Fruit fly (Drosophila melanogaster): ENCODE measurements around the gene CG31321.

The CG31321 gene

dm6 chr3R:14307972-14308673, 2.0 kb upstream of the CG31321 start:
- no peak for TF ChIP-seq CG4496 (GFP tag; IDR thresholded peaks at IDR 0.05)
- no peak for TF ChIP-seq D1 (tag; optimal IDR thresholded peaks at IDR 0.05)
- no peak for TF ChIP-seq Pif1B (GFP tag; optimal IDR thresholded peaks at IDR 0.05)
- TF ChIP-seq Ets98B (GFP tag; IDR thresholded peaks at IDR 0.05) = 0 out of 2 replicates have a peak, but pooled peaks have one; percentile 6
- peak; percentile 2 for TF ChIP-seq CG34367 (tag; optimal IDR thresholded peaks at IDR 0.05)
- TF ChIP-seq CG13204 (GFP tag; optimal IDR thresholded peaks at IDR 0.05) = no peak
- no peak for TF ChIP-seq CG17806 (tag; optimal IDR thresholded peaks at IDR 0.05)

- TF ChIP-seq CG4496 (GFP tag; IDR thresholded peaks at IDR 0.05) = no peak
- TF ChIP-seq rn (GFP tag; IDR thresholded peaks at IDR 0.05) = peak; percentile 25; the same call in 1 of the 2 replicates
- peak; percentile 4 for TF ChIP-seq CG34367 (tag; optimal IDR thresholded peaks at IDR 0.05)
- no peak for TF ChIP-seq D1 (tag; optimal IDR thresholded peaks at IDR 0.05)
- TF ChIP-seq Snoo (tag; optimal IDR thresholded peaks at IDR 0.05) = peak; percentile 37
- TF ChIP-seq CG9948 (tag; optimal IDR thresholded peaks at IDR 0.05) = peak; percentile 41
- TF ChIP-seq CG15710 (tag; optimal IDR thresholded peaks at IDR 0.05) = peak; percentile 40
- TF ChIP-seq CG17806 (tag; optimal IDR thresholded peaks at IDR 0.05) = no peak
- TF ChIP-seq CG8159 (tag; optimal IDR thresholded peaks at IDR 0.05) = peak; percentile 61
- peak; percentile 27 for TF ChIP-seq CG8301 (tag; optimal IDR thresholded peaks at IDR 0.05)
- no peak for TF ChIP-seq gl (tag; optimal IDR thresholded peaks at IDR 0.05)
Measured at dm6 chr3R:14308801-14309217, 1.4 kb upstream of the CG31321 start, which contains the start of gene Polr2I. TSS of gene Polr2I (plus strand) at chr3R:14309089.

dm6 chr3R:14311027-14311426, 865 bp downstream of the CG31321 start:
- no peak for TF ChIP-seq CG34367 (tag; optimal IDR thresholded peaks at IDR 0.05)
- TF ChIP-seq Pif1B (GFP tag; optimal IDR thresholded peaks at IDR 0.05) = no peak
- TF ChIP-seq CG15710 (tag; optimal IDR thresholded peaks at IDR 0.05) = no peak
- TF ChIP-seq CG8159 (tag; optimal IDR thresholded peaks at IDR 0.05) = no peak
- no peak for TF ChIP-seq Pif1A (GFP tag; optimal IDR thresholded peaks at IDR 0.05)
- no peak for TF ChIP-seq EcR (GFP tag; optimal IDR thresholded peaks at IDR 0.05)
- no peak for TF ChIP-seq CG17806 (tag; optimal IDR thresholded peaks at IDR 0.05)
- no peak for TF ChIP-seq fd96Ca (GFP tag; IDR thresholded peaks at IDR 0.05)
- no peak for TF ChIP-seq gl (tag; optimal IDR thresholded peaks at IDR 0.05)
- TF ChIP-seq CG4496 (GFP tag; IDR thresholded peaks at IDR 0.05) = no peak
- no peak for TF ChIP-seq rn (GFP tag; IDR thresholded peaks at IDR 0.05)
- no peak for TF ChIP-seq Ets98B (GFP tag; IDR thresholded peaks at IDR 0.05)
- TF ChIP-seq CG8301 (tag; optimal IDR thresholded peaks at IDR 0.05) = no peak
- TF ChIP-seq CG13204 (GFP tag; optimal IDR thresholded peaks at IDR 0.05) = no peak
- no peak for TF ChIP-seq CG12605 (GFP tag; IDR thresholded peaks at IDR 0.05)
- no peak for TF ChIP-seq CG32121 (GFP tag; IDR thresholded peaks at IDR 0.05)
- no peak for TF ChIP-seq CG14655 (GFP tag; optimal IDR thresholded peaks at IDR 0.05)

- TF ChIP-seq Snoo (tag; optimal IDR thresholded peaks at IDR 0.05) (no peak), CG15710 (tag; optimal IDR thresholded peaks at IDR 0.05) (no peak), CG8159 (tag; optimal IDR thresholded peaks at IDR 0.05) (no peak), Pif1B (GFP tag; optimal IDR thresholded peaks at IDR 0.05) (no peak)
Measured at dm6 chr3R:14314554-14314953, 4.4 kb downstream of the CG31321 start, which contains the start of gene Crz. TSS of gene Crz (plus strand) at chr3R:14314854.

- no peak for TF ChIP-seq CG32121 (GFP tag; IDR thresholded peaks at IDR 0.05)
- TF ChIP-seq Snoo (tag; optimal IDR thresholded peaks at IDR 0.05) = no peak
- TF ChIP-seq CG13204 (GFP tag; optimal IDR thresholded peaks at IDR 0.05) = no peak
- TF ChIP-seq Ets98B (GFP tag; IDR thresholded peaks at IDR 0.05) = peak; percentile 59
- no peak for TF ChIP-seq Pif1B (GFP tag; optimal IDR thresholded peaks at IDR 0.05)
- no peak for TF ChIP-seq CG8301 (tag; optimal IDR thresholded peaks at IDR 0.05)
- peak; percentile 36 for TF ChIP-seq CG34367 (tag; optimal IDR thresholded peaks at IDR 0.05)
- no peak for TF ChIP-seq EcR (GFP tag; optimal IDR thresholded peaks at IDR 0.05)
- TF ChIP-seq rn (GFP tag; IDR thresholded peaks at IDR 0.05) = peak; percentile 44; the same call in 1 of the 2 replicates
- TF ChIP-seq CG12605 (GFP tag; IDR thresholded peaks at IDR 0.05) = peak; percentile 69
- TF ChIP-seq CG9948 (tag; optimal IDR thresholded peaks at IDR 0.05) = no peak
- no peak for TF ChIP-seq D1 (tag; optimal IDR thresholded peaks at IDR 0.05)
- TF ChIP-seq CG8159 (tag; optimal IDR thresholded peaks at IDR 0.05) = no peak
- peak; percentile 58 for TF ChIP-seq CG4496 (GFP tag; IDR thresholded peaks at IDR 0.05)
- TF ChIP-seq Pif1A (GFP tag; optimal IDR thresholded peaks at IDR 0.05) = no peak
- TF ChIP-seq gl (tag; optimal IDR thresholded peaks at IDR 0.05) = peak; percentile 66
- no peak for TF ChIP-seq CG10348 (GFP tag; IDR thresholded peaks at IDR 0.05)
- TF ChIP-seq CG14655 (GFP tag; optimal IDR thresholded peaks at IDR 0.05) = no peak
- no peak for TF ChIP-seq CG17806 (tag; optimal IDR thresholded peaks at IDR 0.05)
- TF ChIP-seq fd96Ca (GFP tag; IDR thresholded peaks at IDR 0.05) = 0 out of 3 replicates have a peak, but pooled peaks have one; percentile 55
- TF ChIP-seq CG15710 (tag; optimal IDR thresholded peaks at IDR 0.05) = peak; percentile 47
Measured at dm6 chr3R:14315912-14316444, 5.8 kb downstream of the CG31321 start, which contains the start of gene Set8. TSS of gene Set8 (plus strand) at chr3R:14316038.

All from whole organism, pupa.